Comparison of ENCODE assay signal across 4 fruit fly cellular contexts in the genomic region with DNA sequence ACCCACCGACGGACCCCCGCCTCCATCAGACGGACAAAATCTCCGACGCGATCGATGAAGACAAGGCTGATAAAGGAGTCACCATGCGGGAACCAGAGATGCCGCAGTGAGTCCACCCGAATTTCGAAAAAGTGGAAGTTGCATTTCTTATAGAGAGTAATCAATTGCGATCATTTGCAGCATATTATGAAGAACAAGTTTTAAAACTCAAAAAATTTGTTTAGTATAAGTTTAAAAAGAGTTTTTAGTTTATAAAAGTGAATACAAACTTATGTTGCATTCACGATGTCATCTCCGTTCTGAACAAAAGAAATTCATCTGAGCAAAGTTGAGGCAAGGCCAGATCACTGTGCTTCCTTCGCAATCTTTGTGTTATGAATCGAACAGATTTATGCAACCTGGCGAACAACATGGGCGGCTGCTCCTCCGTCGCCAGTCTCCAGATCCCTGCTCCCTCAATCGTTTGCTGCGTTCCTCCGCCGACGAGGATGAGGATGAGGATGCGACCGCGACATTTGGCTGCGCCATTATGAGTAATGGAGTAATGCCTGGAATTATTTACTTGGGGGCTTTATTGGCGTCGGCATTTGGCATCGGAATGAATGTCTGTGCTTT.
TF ChIP-seq lines count a peak whose summit lies in the region.

No protein-coding gene starts in this region.

- TF ChIP-seq CTCF in whole organism, embryonic (GFP tag; optimal IDR thresholded peaks at IDR 0.05; lab: Kevin White, UChicago): no peak

TF ChIP-seq in whole organism, embryonic, 481 proteins besides CTCF, POLR2A, EP300 and RAD21:
- TF ChIP-seq btn (GFP tag; optimal IDR thresholded peaks at IDR 0.05; lab: Kevin White, UChicago): no peak
- TF ChIP-seq corto (GFP tag; optimal IDR thresholded peaks at IDR 0.05; lab: Kevin White, UChicago): peak; percentile 14

TF ChIP-seq in whole organism, prepupa, 60 proteins besides CTCF, POLR2A, EP300 and RAD21:
- TF ChIP-seq CG1621 (tag; optimal IDR thresholded peaks at IDR 0.05; lab: Kevin White, UChicago) (no peak), salr (GFP tag; optimal IDR thresholded peaks at IDR 0.05; lab: Kevin White, UChicago) (peak in 1 of 2 experiments; percentile 47), vri (GFP tag; optimal IDR thresholded peaks at IDR 0.05; lab: Kevin White, UChicago) (peak; percentile 44), CG11294 (GFP tag; IDR thresholded peaks at IDR 0.05; lab: Robert Waterston, UW) (no peak), fkh (GFP tag; optimal IDR thresholded peaks at IDR 0.05; lab: Kevin White, UChicago) (no peak), CG3032 (tag; optimal IDR thresholded peaks at IDR 0.05; lab: Kevin White, UChicago) (peak; percentile 19), Sox102F (GFP tag; optimal IDR thresholded peaks at IDR 0.05; lab: Kevin White, UChicago) (peak; percentile 43), CG34406 (GFP tag; optimal IDR thresholded peaks at IDR 0.05; lab: Kevin White, UChicago) (no peak), Eip78C (GFP tag; lab: Kevin White, UChicago) (peak; percentile 55), dsx (GFP tag; optimal IDR thresholded peaks at IDR 0.05; lab: Kevin White, UChicago; ENCODE audit: poor library complexity, severe bottlenecking) (no peak), fd59A (GFP tag; optimal IDR thresholded peaks at IDR 0.05; lab: Kevin White, UChicago) (no peak), esn (GFP tag; optimal IDR thresholded peaks at IDR 0.05; lab: Kevin White, UChicago) (peak; percentile 39), Met (GFP tag; optimal IDR thresholded peaks at IDR 0.05; lab: Kevin White, UChicago) (peak; percentile 18), CG4318 (GFP tag; optimal IDR thresholded peaks at IDR 0.05; lab: Kevin White, UChicago) (no peak), svp (GFP tag; lab: Kevin White, UChicago) (peak; percentile 71), CG9139 (GFP tag; optimal IDR thresholded peaks at IDR 0.05; lab: Kevin White, UChicago) (no peak), CG8119 (GFP tag; IDR thresholded peaks at IDR 0.05; lab: Robert Waterston, UW) (no peak), Sox14 (GFP tag; optimal IDR thresholded peaks at IDR 0.05; lab: Kevin White, UChicago) (peak; percentile 1)
TF ChIP-seq in whole organism, prepupa: peak in this region for 9.

TF ChIP-seq in whole organism, pupa, 21 proteins besides CTCF, POLR2A, EP300 and RAD21:
- TF ChIP-seq Pif1A (GFP tag; optimal IDR thresholded peaks at IDR 0.05; lab: Kevin White, UChicago) (no peak), CG8159 (tag; optimal IDR thresholded peaks at IDR 0.05; lab: Kevin White, UChicago) (peak; percentile 28), Snoo (tag; optimal IDR thresholded peaks at IDR 0.05; lab: Kevin White, UChicago) (peak; percentile 26)

TF ChIP-seq in whole organism, wandering third instar larva, 38 proteins besides CTCF, POLR2A, EP300 and RAD21:
- no peak for TF ChIP-seq usp (GFP tag; optimal IDR thresholded peaks at IDR 0.05; lab: Kevin White, UChicago)
- peak; percentile 39 for TF ChIP-seq Hnf4 (GFP tag; optimal IDR thresholded peaks at IDR 0.05; lab: Kevin White, UChicago)
- TF ChIP-seq woc (GFP tag; optimal IDR thresholded peaks at IDR 0.05; lab: Kevin White, UChicago): peak; percentile 87
- TF ChIP-seq ey (GFP tag; optimal IDR thresholded peaks at IDR 0.05; lab: Kevin White, UChicago): peak; percentile 51
- peak; percentile 49 for TF ChIP-seq OdsH (GFP tag; optimal IDR thresholded peaks at IDR 0.05; lab: Kevin White, UChicago)
- TF ChIP-seq dsf (GFP tag; optimal IDR thresholded peaks at IDR 0.05; lab: Kevin White, UChicago; ENCODE audit: borderline replicate concordance): no peak
- TF ChIP-seq Sp1 (GFP tag; optimal IDR thresholded peaks at IDR 0.05; lab: Kevin White, UChicago): peak; percentile 47
- peak; percentile 12 for TF ChIP-seq Myc (optimal IDR thresholded peaks at IDR 0.05; lab: Kevin White, UChicago)
- TF ChIP-seq h (GFP tag; optimal IDR thresholded peaks at IDR 0.05; lab: Kevin White, UChicago): peak; percentile 45
- peak in 1 of 2 experiments; percentile 21 for TF ChIP-seq foxo (GFP tag; optimal IDR thresholded peaks at IDR 0.05; lab: Kevin White, UChicago)
- TF ChIP-seq fru (GFP tag; optimal IDR thresholded peaks at IDR 0.05; lab: Kevin White, UChicago): peak; percentile 87
- peak; percentile 12 for TF ChIP-seq rgr (GFP tag; optimal IDR thresholded peaks at IDR 0.05; lab: Kevin White, UChicago)
- TF ChIP-seq br (GFP tag; optimal IDR thresholded peaks at IDR 0.05; lab: Kevin White, UChicago): peak; percentile 56
- TF ChIP-seq tai (GFP tag; optimal IDR thresholded peaks at IDR 0.05; lab: Kevin White, UChicago): no peak
- peak; percentile 46 for TF ChIP-seq psq (GFP tag; optimal IDR thresholded peaks at IDR 0.05; lab: Kevin White, UChicago)
- no peak for TF ChIP-seq Jra (GFP tag; optimal IDR thresholded peaks at IDR 0.05; lab: Kevin White, UChicago)
- peak; percentile 47 for TF ChIP-seq HLH106 (tag; optimal IDR thresholded peaks at IDR 0.05; lab: Kevin White, UChicago)

Comparison
In these comparisons a context has a peak if more than half of its experiments do, and no peak if none do; other contexts are left out.
1. Of the 7 proteins assayed by ChIP-seq in both whole organism, embryonic and whole organism, prepupa: peak only in whole organism, embryonic: none; only in whole organism, prepupa: Sox102F; in both: none; in neither: 6.